Fruit fly (Drosophila melanogaster): ENCODE data around the gene danr.

DNA sequence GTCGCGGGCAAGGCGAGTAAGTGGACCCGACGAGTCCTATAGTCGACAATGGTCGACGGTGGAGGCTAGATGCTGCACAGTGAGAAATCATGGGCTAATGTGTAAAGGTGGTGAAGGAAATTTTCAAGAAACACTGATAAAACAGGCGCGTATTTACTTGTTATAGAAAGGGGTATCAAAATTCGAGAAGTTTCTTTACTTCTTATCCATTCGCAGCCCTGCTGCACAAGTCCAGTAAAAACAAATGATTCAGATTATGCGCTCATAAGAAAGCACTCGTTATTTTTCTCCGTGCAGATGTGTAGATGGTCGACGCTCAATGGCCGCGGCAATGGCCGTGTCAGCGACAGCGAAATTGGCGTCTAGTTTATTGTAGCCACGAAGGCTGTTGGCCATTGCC lies 38.6 kb downstream of the danr start:
- no peak for TF ChIP-seq ttk (optimal IDR thresholded peaks at IDR 0.05)
- TF ChIP-seq h (optimal IDR thresholded peaks at IDR 0.05) = no peak

Data from Kc167 (cell line).